Worm (Caenorhabditis elegans) whole organism, young adult: ENCODE results near the gene nyn-3.

Experiments
- D2030.7 ChIP-seq: fragments of 200-800 bp; sonication (Bioruptor generic); IDR thresholded peaks from 2 replicates; pipeline ENCODE4 v1.3.6; 2022; ENCODE audit warnings: missing genetic modification reagents, missing genetic modification characterization, missing compliant biosample characterization
- F49E8.2 ChIP-seq: sonication (generic microtip); optimal IDR thresholded peaks from 3 replicates; lab custom pipeline; 2017; ENCODE audit warnings: missing genetic modification characterization, mild to moderate bottlenecking, missing compliant biosample characterization, antibody characterized with exemption, moderate library complexity; ENCODE audit not compliant: insufficient read depth
- F57A8.1 ChIP-seq: fragments of 200-800 bp; sonication (Bioruptor generic); optimal IDR thresholded peaks from 2 replicates; lab custom pipeline; 2018; ENCODE audit warnings: mild to moderate bottlenecking, missing genetic modification characterization, moderate library complexity, missing compliant biosample characterization
- F57C9.4 ChIP-seq: sonication (generic microtip); optimal IDR thresholded peaks from 2 replicates; lab custom pipeline; 2017; ENCODE audit warnings: mild to moderate bottlenecking, missing genetic modification characterization, missing compliant biosample characterization
- dpff-1 ChIP-seq: sonication (generic microtip); optimal IDR thresholded peaks from 2 replicates; lab custom pipeline; 2017; ENCODE audit warnings: mild to moderate bottlenecking, missing genetic modification characterization, missing compliant biosample characterization
- lsl-1 ChIP-seq: fragments of 200-800 bp; sonication (Bioruptor generic); optimal IDR thresholded peaks from 2 replicates; lab custom pipeline; 2018; ENCODE audit warnings: mild to moderate bottlenecking, missing genetic modification characterization, moderate library complexity, missing compliant biosample characterization
- tbp1 ChIP-seq: fragments of 200-800 bp; sonication (Bioruptor generic); optimal IDR thresholded peaks from 2 replicates; lab custom pipeline; 2018; ENCODE audit warnings: mild to moderate bottlenecking, missing genetic modification characterization, missing compliant biosample characterization
- unc-62 ChIP-seq: fragments of 150-350 bp; optimal IDR thresholded peaks from 2 replicates; lab custom pipeline; 2014; ENCODE audit warnings: missing biosample characterization, missing genetic modification reagents, missing genetic modification characterization

DNA sequence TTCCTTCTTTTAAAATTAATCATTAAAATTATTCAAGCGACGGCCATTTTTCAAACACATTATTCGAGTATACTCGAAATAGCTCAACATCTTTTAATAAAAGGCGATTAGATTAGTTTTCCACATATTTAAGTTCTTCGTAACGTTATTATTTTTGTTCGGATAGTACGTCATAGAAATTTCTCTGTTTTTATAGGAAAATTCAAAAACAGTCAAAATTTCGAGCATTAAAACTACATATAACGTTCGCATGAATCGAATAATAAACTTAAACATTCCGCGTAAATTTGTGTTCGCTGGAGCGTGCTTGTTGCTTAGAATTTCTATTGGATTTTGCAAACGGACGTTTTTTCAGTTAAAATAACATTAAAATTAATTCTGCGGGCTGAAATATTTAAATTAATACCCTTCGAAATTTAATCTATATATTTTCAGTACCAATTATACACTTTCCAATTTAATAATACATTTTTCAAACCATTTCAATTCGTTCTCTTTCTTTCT lies 47.2 kb downstream of the nyn-3 start, which contains the start of gene blos-4:
- no peak for TF ChIP-seq tbp1
- no peak for TF ChIP-seq dpff-1 (tag; lab: Kevin White, UChicago)
- TF ChIP-seq F49E8.2 = no peak
- no peak for TF ChIP-seq F57A8.1
- TF ChIP-seq lsl-1 (GFP tag; lab: Kevin White, UChicago) = no peak
- no peak for TF ChIP-seq unc-62 (GFP tag; lab: Kevin White, UChicago)
- no peak for TF ChIP-seq D2030.7 (GFP tag; lab: Robert Waterston, UW)
- TF ChIP-seq F57C9.4 = no peak
